Fruit fly (Drosophila melanogaster) whole organism, embryonic: ENCODE data around the gene CG6511.

Experiments
- B-H2 ChIP-seq: fragments of 200-800 bp; sonication (Bioruptor generic); optimal IDR thresholded peaks from 2 replicates; lab custom pipeline; 2018; ENCODE audit warnings: missing biosample characterization, mild to moderate bottlenecking, missing genetic modification characterization
- CG10267 ChIP-seq: fragments of 200-800 bp; sonication (Bioruptor generic); optimal IDR thresholded peaks from 2 replicates; lab custom pipeline; 2018; ENCODE audit warnings: missing biosample characterization, mild to moderate bottlenecking, missing genetic modification characterization, moderate library complexity
- CG11085 ChIP-seq: fragments of 200-800 bp; sonication (Bioruptor generic); IDR thresholded peaks from 2 replicates; pipeline ENCODE4 v1.3.6; 2022; ENCODE audit warnings: missing biosample characterization, missing genetic modification characterization
- CG11247 ChIP-seq: fragments of 200-800 bp; sonication (Bioruptor generic); IDR thresholded peaks from 2 replicates; pipeline ENCODE4 v1.3.6; 2022; ENCODE audit warnings: missing biosample characterization, missing genetic modification characterization
- CG11695 ChIP-seq: fragments of 200-800 bp; sonication (Bioruptor generic); IDR thresholded peaks from 3 replicates; pipeline ENCODE4 v1.3.6; 2022; ENCODE audit warnings: missing biosample characterization, missing genetic modification characterization
- CG11723 ChIP-seq: fragments of 200-800 bp; sonication (Bioruptor generic); optimal IDR thresholded peaks from 2 replicates; lab custom pipeline; 2017; ENCODE audit warnings: missing biosample characterization, mild to moderate bottlenecking, missing genetic modification characterization
- CG13624 ChIP-seq: fragments of 200-800 bp; sonication (Bioruptor generic); optimal IDR thresholded peaks from 2 replicates; lab custom pipeline; 2016; ENCODE audit warnings: missing biosample characterization, missing genetic modification characterization
- CG14441 ChIP-seq: fragments of 200-800 bp; sonication (Bioruptor generic); IDR thresholded peaks from 2 replicates; pipeline ENCODE4 v1.3.6; 2022; ENCODE audit warnings: missing biosample characterization, missing genetic modification characterization
- CG15073 ChIP-seq: fragments of 200-800 bp; sonication (Bioruptor generic); optimal IDR thresholded peaks from 2 replicates; lab custom pipeline; 2016; ENCODE audit warnings: missing biosample characterization, missing genetic modification characterization
- CG15269 ChIP-seq: fragments of 200-800 bp; sonication (Bioruptor generic); optimal IDR thresholded peaks from 2 replicates; lab custom pipeline; 2018; ENCODE audit warnings: missing biosample characterization, mild to moderate bottlenecking, missing genetic modification characterization, moderate library complexity
- CG2889 ChIP-seq: fragments of 200-800 bp; sonication (Bioruptor generic); IDR thresholded peaks from 3 replicates; pipeline ENCODE4 v1.3.6; 2022; ENCODE audit warnings: missing biosample characterization, missing genetic modification characterization
- CG3163 ChIP-seq: fragments of 200-800 bp; sonication (Bioruptor generic); optimal IDR thresholded peaks from 3 replicates; lab custom pipeline; 2016; ENCODE audit warnings: missing biosample characterization, missing genetic modification characterization
- CG32767 ChIP-seq: fragments of 200-800 bp; sonication (Bioruptor generic); IDR thresholded peaks from 2 replicates; pipeline ENCODE4 v1.3.6; 2022; ENCODE audit warnings: missing biosample characterization, missing genetic modification characterization
- CG4854 ChIP-seq: fragments of 200-800 bp; sonication (Bioruptor generic); optimal IDR thresholded peaks from 2 replicates; lab custom pipeline; 2016; ENCODE audit warnings: missing biosample characterization, missing genetic modification characterization, inconsistent platforms
- CG6683 ChIP-seq: fragments of 200-800 bp; sonication (Bioruptor generic); optimal IDR thresholded peaks from 2 replicates; lab custom pipeline; 2017; ENCODE audit warnings: missing biosample characterization, mild to moderate bottlenecking, missing genetic modification characterization, missing genetic modification reagents
- CG6689 ChIP-seq: fragments of 200-800 bp; sonication (Bioruptor generic); IDR thresholded peaks from 2 replicates; pipeline ENCODE4 v1.3.6; 2022; ENCODE audit warnings: missing biosample characterization, missing genetic modification characterization
- CG7745 ChIP-seq: fragments of 200-800 bp; sonication (Bioruptor generic); optimal IDR thresholded peaks from 2 replicates; lab custom pipeline; 2018; ENCODE audit warnings: missing biosample characterization, mild to moderate bottlenecking, missing genetic modification characterization, moderate library complexity
- CG8359 ChIP-seq: fragments of 200-800 bp; sonication (Bioruptor generic); optimal IDR thresholded peaks from 2 replicates; lab custom pipeline; 2017; ENCODE audit warnings: missing biosample characterization, mild to moderate bottlenecking, missing genetic modification characterization, borderline replicate concordance
- Doc3 ChIP-seq: fragments of 200-800 bp; sonication (Bioruptor generic); IDR thresholded peaks from 3 replicates; pipeline ENCODE4 v1.3.6; 2022; ENCODE audit warnings: missing biosample characterization, missing genetic modification characterization; ENCODE audit not compliant: partially characterized antibody
- ERR ChIP-seq: fragments of 200-800 bp; sonication (Bioruptor generic); optimal IDR thresholded peaks from 2 replicates; lab custom pipeline; 2016; ENCODE audit warnings: missing biosample characterization, missing genetic modification characterization
- Ets65A ChIP-seq: fragments of 200-800 bp; sonication (Bioruptor generic); peaks from one replicate; lab custom pipeline; 2016; ENCODE audit warnings: missing biosample characterization, missing genetic modification characterization
- GATAe ChIP-seq: fragments of 200-800 bp; sonication (Bioruptor generic); conservative IDR thresholded peaks from 2 replicates; pipeline ENCODE4 v1.3.6; 2022; ENCODE audit warnings: missing biosample characterization, missing genetic modification characterization
- Gug ChIP-seq: fragments of 200-800 bp; sonication (Bioruptor generic); IDR thresholded peaks from 4 replicates; pipeline ENCODE4 v1.3.6; 2022; ENCODE audit warnings: missing biosample characterization, missing genetic modification characterization
- Hr78 ChIP-seq, 2 experiments: fragments of 200-800 bp in 1 of 2; fragments of >200 bp in 1 of 2; sonication (Bioruptor generic) in 1 of 2; optimal IDR thresholded peaks; 2 replicates each; lab custom pipeline; 2017 to 2019; ENCODE audit warnings: missing biosample characterization in 2 of 2, missing genetic modification characterization in 2 of 2, mild to moderate bottlenecking in 1 of 2, moderate library complexity in 1 of 2
- Jarid2 ChIP-seq: fragments of 200-800 bp; sonication (Bioruptor generic); optimal IDR thresholded peaks from 3 replicates; lab custom pipeline; 2017; ENCODE audit warnings: mild to moderate bottlenecking, missing biosample characterization, missing genetic modification reagents, missing genetic modification characterization
- Myb ChIP-seq: fragments of 200-800 bp; sonication (Bioruptor generic); optimal IDR thresholded peaks from 2 replicates; lab custom pipeline; 2016; ENCODE audit warnings: missing biosample characterization, missing genetic modification characterization
- Spps ChIP-seq: fragments of 200-800 bp; sonication (Bioruptor generic); optimal IDR thresholded peaks from 2 replicates; lab custom pipeline; 2018; ENCODE audit warnings: missing biosample characterization, mild to moderate bottlenecking, missing genetic modification characterization
- YL-1 ChIP-seq: fragments of 200-800 bp; sonication (Bioruptor generic); optimal IDR thresholded peaks from 3 replicates; lab custom pipeline; 2017; ENCODE audit warnings: missing biosample characterization, mild to moderate bottlenecking, missing genetic modification characterization
- ab ChIP-seq: fragments of 200-800 bp; sonication (Bioruptor generic); optimal IDR thresholded peaks from 2 replicates; lab custom pipeline; 2016; ENCODE audit warnings: missing biosample characterization, missing genetic modification characterization
- al ChIP-seq: fragments of 200-800 bp; sonication (Bioruptor generic); IDR thresholded peaks from 2 replicates; pipeline ENCODE4 v1.3.6; 2022; ENCODE audit warnings: missing biosample characterization, missing genetic modification characterization
- ap ChIP-seq: fragments of 200-800 bp; sonication (Bioruptor generic); IDR thresholded peaks from 2 replicates; pipeline ENCODE4 v1.3.6; 2022; ENCODE audit warnings: missing biosample characterization, missing genetic modification characterization
- az2 ChIP-seq: fragments of 200-800 bp; sonication (Bioruptor generic); optimal IDR thresholded peaks from 3 replicates; lab custom pipeline; 2016; ENCODE audit warnings: missing biosample characterization, missing genetic modification characterization
- bab2 ChIP-seq: fragments of 200-800 bp; sonication (Bioruptor generic); optimal IDR thresholded peaks from 2 replicates; lab custom pipeline; 2016; ENCODE audit warnings: missing biosample characterization, missing genetic modification characterization
- bowl ChIP-seq: fragments of 200-800 bp; sonication (Bioruptor generic); IDR thresholded peaks from 2 replicates; pipeline ENCODE4 v1.3.6; 2022; ENCODE audit warnings: missing biosample characterization, missing genetic modification characterization
- cas ChIP-seq: fragments of 200-800 bp; sonication (Bioruptor generic); IDR thresholded peaks from 2 replicates; pipeline ENCODE4 v1.3.6; 2022; ENCODE audit warnings: missing biosample characterization, missing genetic modification characterization
- ems ChIP-seq: fragments of 200-800 bp; sonication (Bioruptor generic); optimal IDR thresholded peaks from 3 replicates; lab custom pipeline; 2016; ENCODE audit warnings: missing biosample characterization, missing genetic modification characterization
- gem ChIP-seq: fragments of 200-800 bp; sonication (Bioruptor generic); optimal IDR thresholded peaks from 2 replicates; lab custom pipeline; 2019; ENCODE audit warnings: missing biosample characterization, mild to moderate bottlenecking, missing genetic modification characterization, moderate library complexity
- gro ChIP-seq: fragments of 200-800 bp; sonication (Bioruptor generic); optimal IDR thresholded peaks from 2 replicates; lab custom pipeline; 2016; ENCODE audit warnings: missing biosample characterization, missing genetic modification characterization
- h ChIP-seq: fragments of >200 bp; optimal IDR thresholded peaks from 2 replicates; lab custom pipeline; 2017
- knrl ChIP-seq: fragments of 200-800 bp; sonication (Bioruptor generic); IDR thresholded peaks from 3 replicates; pipeline ENCODE4 v1.3.6; 2022; ENCODE audit warnings: missing biosample characterization, missing genetic modification characterization; ENCODE audit not compliant: partially characterized antibody
- mirr ChIP-seq: fragments of 200-800 bp; sonication (Bioruptor generic); optimal IDR thresholded peaks from 3 replicates; lab custom pipeline; 2018; ENCODE audit warnings: missing biosample characterization, mild to moderate bottlenecking, missing genetic modification characterization
- pfk ChIP-seq: fragments of 200-800 bp; sonication (Bioruptor generic); optimal IDR thresholded peaks from 2 replicates; lab custom pipeline; 2018; ENCODE audit warnings: missing biosample characterization, mild to moderate bottlenecking, missing genetic modification characterization, moderate library complexity
- repo ChIP-seq: fragments of 200-800 bp; sonication (Bioruptor generic); optimal IDR thresholded peaks from 2 replicates; lab custom pipeline; 2016; ENCODE audit warnings: missing biosample characterization, missing genetic modification characterization
- tin ChIP-seq: fragments of 200-800 bp; sonication (Bioruptor generic); optimal IDR thresholded peaks from 3 replicates; lab custom pipeline; 2016; ENCODE audit warnings: missing biosample characterization, missing genetic modification characterization
- ttk ChIP-seq: fragments of 200-800 bp; sonication (Bioruptor generic); IDR thresholded peaks from 2 replicates; pipeline ENCODE4 v2.1.2; 2022; ENCODE audit warnings: missing biosample characterization, missing genetic modification characterization
- twi ChIP-seq: fragments of 200-800 bp; optimal IDR thresholded peaks from 2 replicates; lab custom pipeline; 2019; ENCODE audit warnings: missing biosample characterization, mild to moderate bottlenecking, missing genetic modification characterization, moderate library complexity
- usp ChIP-seq: fragments of >200 bp; optimal IDR thresholded peaks from 2 replicates; lab custom pipeline; 2017; ENCODE audit warnings: missing biosample characterization, missing genetic modification characterization
- vnd ChIP-seq: fragments of 200-800 bp; sonication (Bioruptor generic); IDR thresholded peaks from 3 replicates; pipeline ENCODE4 v1.3.6; 2022; ENCODE audit warnings: missing biosample characterization, missing genetic modification characterization; ENCODE audit not compliant: partially characterized antibody
- wor ChIP-seq: fragments of 200-800 bp; sonication (Bioruptor generic); IDR thresholded peaks from 2 replicates; pipeline ENCODE4 v1.3.6; 2022; ENCODE audit warnings: missing biosample characterization, missing genetic modification characterization
- zf30C ChIP-seq: fragments of 200-800 bp; sonication (Bioruptor generic); optimal IDR thresholded peaks from 3 replicates; lab custom pipeline; 2018; ENCODE audit warnings: missing biosample characterization, mild to moderate bottlenecking, missing genetic modification characterization
- zfh2 ChIP-seq: fragments of 200-800 bp; sonication (Bioruptor generic); optimal IDR thresholded peaks from 2 replicates; lab custom pipeline; 2016; ENCODE audit warnings: missing biosample characterization, missing genetic modification characterization

Gene CG6511

dm6 chr3L:8765969-8766538, 44.9 kb downstream of the CG6511 start (continued):
- TF ChIP-seq knrl (GFP tag; lab: Robert Waterston, UW) (peak; percentile 75), Doc3 (GFP tag; lab: Robert Waterston, UW) (0 out of 3 replicates have a peak, but pooled peaks have one; percentile 31), al (GFP tag; lab: Robert Waterston, UW) (peak; percentile 98), twi (tag; lab: Kevin White, UChicago) (peak; percentile 98), CG11085 (GFP tag; lab: Robert Waterston, UW) (peak; percentile 94), CG11247 (GFP tag; lab: Robert Waterston, UW) (peak; percentile 97), gem (tag; lab: Kevin White, UChicago) (peak; percentile 99), pfk (GFP tag; lab: Kevin White, UChicago) (no peak), Gug (GFP tag; lab: Robert Waterston, UW) (peak; percentile 98), YL-1 (GFP tag; lab: Kevin White, UChicago) (peak; percentile 92), CG15073 (GFP tag; lab: Kevin White, UChicago) (peak; percentile 90), wor (peak; percentile 99), Myb (peak; percentile 87), repo (GFP tag; lab: Kevin White, UChicago) (peak; percentile 95), CG3163 (GFP tag; lab: Kevin White, UChicago) (peak; percentile 88), gro (GFP tag; lab: Kevin White, UChicago) (peak; percentile 88), CG32767 (GFP tag; lab: Robert Waterston, UW) (peak; percentile 96), Hr78 (GFP tag; optimal IDR thresholded peaks at IDR 0.05; lab: Kevin White, UChicago) (peak in 1 of 2 experiments; percentile 68), CG13624 (peak; percentile 80), bab2 (GFP tag; lab: Kevin White, UChicago) (peak; percentile 74), CG14441 (GFP tag; lab: Robert Waterston, UW) (peak; percentile 98), mirr (peak; percentile 85), Spps (tag; lab: Kevin White, UChicago) (peak; percentile 94), ap (GFP tag; lab: Robert Waterston, UW) (peak; percentile 95), B-H2 (GFP tag; lab: Kevin White, UChicago) (peak; percentile 96), Jarid2 (GFP tag; lab: Kevin White, UChicago) (peak; percentile 97), CG8359 (GFP tag; lab: Kevin White, UChicago) (peak; percentile 87), h (lab: Kevin White, UChicago) (no peak), CG15269 (peak; percentile 98), CG6689 (GFP tag; lab: Robert Waterston, UW) (peak; percentile 99), CG2889 (peak; percentile 95), cas (GFP tag; lab: Robert Waterston, UW) (peak; percentile 89), CG7745 (tag; lab: Kevin White, UChicago) (peak; percentile 42), zfh2 (GFP tag; lab: Kevin White, UChicago) (peak; percentile 98), ab (peak; percentile 98), CG4854 (peak; percentile 96), usp (GFP tag; lab: Kevin White, UChicago) (no peak), zf30C (GFP tag; lab: Kevin White, UChicago) (no peak), ERR (GFP tag; lab: Kevin White, UChicago) (peak; percentile 91), GATAe (GFP tag; lab: Robert Waterston, UW) (peak; percentile 87), CG11695 (peak; percentile 98), ttk (GFP tag; lab: Robert Waterston, UW) (peak; percentile 96), CG6683 (peak; percentile 94), CG10267 (tag; lab: Kevin White, UChicago) (peak; percentile 77), vnd (GFP tag; lab: Robert Waterston, UW) (peak; percentile 75), az2 (GFP tag; lab: Kevin White, UChicago) (peak; percentile 99), bowl (GFP tag; lab: Robert Waterston, UW) (peak; percentile 90), Ets65A (GFP tag; lab: Kevin White, UChicago) (peak; percentile 95), tin (peak; percentile 98), ems (peak; percentile 94), CG11723 (GFP tag; lab: Kevin White, UChicago) (peak; percentile 98)
